Fruit fly (Drosophila melanogaster) whole organism, embryonic: ENCODE data around the gene CG1545.

Experiments
- Abd-B ChIP-seq: fragments of 200-800 bp; sonication (Bioruptor generic); optimal IDR thresholded peaks from 2 replicates; lab custom pipeline; 2018; ENCODE audit warnings: missing biosample characterization, mild to moderate bottlenecking, missing genetic modification characterization, moderate library complexity
- CG10209 ChIP-seq: fragments of 200-800 bp; sonication (Bioruptor generic); optimal IDR thresholded peaks from 3 replicates; lab custom pipeline; 2017; ENCODE audit warnings: missing biosample characterization, mild to moderate bottlenecking, missing genetic modification characterization, missing genetic modification reagents
- CG11398 ChIP-seq: fragments of 200-800 bp; sonication (Bioruptor generic); optimal IDR thresholded peaks from 2 replicates; lab custom pipeline; 2016; ENCODE audit warnings: missing biosample characterization, missing genetic modification characterization
- CG11560 ChIP-seq: fragments of 200-800 bp; sonication (Bioruptor generic); IDR thresholded peaks from 3 replicates; pipeline ENCODE4 v1.3.6; 2022; ENCODE audit warnings: missing biosample characterization, missing genetic modification characterization
- CG11696 ChIP-seq: fragments of 200-800 bp; sonication (Bioruptor generic); IDR thresholded peaks from 2 replicates; pipeline ENCODE4 v1.3.6; 2022; ENCODE audit warnings: missing biosample characterization, missing genetic modification characterization
- CG12769 ChIP-seq: fragments of 200-800 bp; sonication (Bioruptor generic); optimal IDR thresholded peaks from 2 replicates; lab custom pipeline; 2019; ENCODE audit warnings: missing biosample characterization, mild to moderate bottlenecking, missing genetic modification characterization, moderate library complexity
- CG13123 ChIP-seq: fragments of 200-800 bp; sonication (Bioruptor generic); optimal IDR thresholded peaks from 2 replicates; lab custom pipeline; 2016; ENCODE audit warnings: missing biosample characterization, missing genetic modification characterization
- CG14014 ChIP-seq: fragments of 200-800 bp; sonication (Bioruptor generic); IDR thresholded peaks from 2 replicates; pipeline ENCODE4 v1.3.6; 2022; ENCODE audit warnings: missing biosample characterization, missing genetic modification characterization
- CG14710 ChIP-seq: fragments of 200-800 bp; sonication (Bioruptor generic); optimal IDR thresholded peaks from 3 replicates; lab custom pipeline; 2019; ENCODE audit warnings: missing biosample characterization, mild to moderate bottlenecking, missing genetic modification characterization, moderate library complexity
- CG1529 ChIP-seq: fragments of 200-800 bp; sonication (Bioruptor generic); optimal IDR thresholded peaks from 3 replicates; lab custom pipeline; 2018; ENCODE audit warnings: missing biosample characterization, missing genetic modification characterization
- CG1792 ChIP-seq: fragments of 200-800 bp; sonication (Bioruptor generic); optimal IDR thresholded peaks from 2 replicates; lab custom pipeline; 2016; ENCODE audit warnings: missing biosample characterization, missing genetic modification characterization
- CG18011 ChIP-seq: fragments of 200-800 bp; sonication (Bioruptor generic); optimal IDR thresholded peaks from 2 replicates; lab custom pipeline; 2017; ENCODE audit warnings: missing biosample characterization, missing genetic modification characterization, mild to moderate bottlenecking, moderate library complexity, missing genotype
- CG3838 ChIP-seq: fragments of 200-800 bp; sonication (Bioruptor generic); optimal IDR thresholded peaks from 3 replicates; lab custom pipeline; 2016; ENCODE audit warnings: missing biosample characterization, missing genetic modification characterization
- CG4617 ChIP-seq: fragments of 200-800 bp; sonication (Bioruptor generic); optimal IDR thresholded peaks from 3 replicates; lab custom pipeline; 2016; ENCODE audit warnings: missing biosample characterization, missing genetic modification characterization, borderline replicate concordance
- CG4854 ChIP-seq: fragments of 200-800 bp; sonication (Bioruptor generic); optimal IDR thresholded peaks from 2 replicates; lab custom pipeline; 2016; ENCODE audit warnings: missing biosample characterization, missing genetic modification characterization, inconsistent platforms
- CG5180 ChIP-seq: fragments of 200-800 bp; sonication (Bioruptor generic); optimal IDR thresholded peaks from 3 replicates; lab custom pipeline; 2017; ENCODE audit warnings: missing biosample characterization, missing genetic modification characterization, mild to moderate bottlenecking, moderate library complexity, missing genetic modification reagents
- CG7271 ChIP-seq: fragments of 200-800 bp; sonication (Bioruptor generic); optimal IDR thresholded peaks from 2 replicates; lab custom pipeline; 2018; ENCODE audit warnings: missing biosample characterization, mild to moderate bottlenecking, missing genetic modification characterization, moderate library complexity
- CG8944 ChIP-seq: fragments of 200-800 bp; sonication (Bioruptor generic); optimal IDR thresholded peaks from 3 replicates; lab custom pipeline; 2016; ENCODE audit warnings: missing biosample characterization, missing genetic modification characterization
- CG9609 ChIP-seq: fragments of 200-800 bp; sonication (Bioruptor generic); optimal IDR thresholded peaks from 3 replicates; lab custom pipeline; 2016; ENCODE audit warnings: missing biosample characterization, missing genetic modification characterization
- Camta ChIP-seq: fragments of 200-800 bp; sonication (Bioruptor generic); optimal IDR thresholded peaks from 2 replicates; lab custom pipeline; 2016; ENCODE audit warnings: missing biosample characterization, missing genetic modification characterization
- Fer1 ChIP-seq: fragments of 200-800 bp; sonication (Bioruptor generic); optimal IDR thresholded peaks from 2 replicates; lab custom pipeline; 2017; ENCODE audit warnings: missing biosample characterization, mild to moderate bottlenecking, missing genetic modification characterization
- Hey ChIP-seq: fragments of 200-800 bp; sonication (Bioruptor generic); optimal IDR thresholded peaks from 3 replicates; lab custom pipeline; 2018; ENCODE audit warnings: missing biosample characterization, mild to moderate bottlenecking, missing genetic modification characterization
- HmgD ChIP-seq: fragments of 200-800 bp; sonication (Bioruptor generic); optimal IDR thresholded peaks from 3 replicates; lab custom pipeline; 2016; ENCODE audit warnings: missing biosample characterization, missing genetic modification characterization
- Hmx ChIP-seq: fragments of 200-800 bp; sonication (Bioruptor generic); optimal IDR thresholded peaks from 2 replicates; lab custom pipeline; 2016; ENCODE audit warnings: missing biosample characterization, missing genetic modification characterization
- Oaz ChIP-seq: fragments of 200-800 bp; sonication (Bioruptor generic); IDR thresholded peaks from 2 replicates; pipeline ENCODE4 v1.3.6; 2022; ENCODE audit warnings: missing biosample characterization, missing genetic modification characterization
- Rx ChIP-seq: fragments of 200-800 bp; sonication (Bioruptor generic); IDR thresholded peaks from 2 replicates; pipeline ENCODE4 v1.3.6; 2022; ENCODE audit warnings: missing biosample characterization, missing genetic modification characterization
- Six4 ChIP-seq: fragments of 200-800 bp; sonication (Bioruptor generic); optimal IDR thresholded peaks from 2 replicates; lab custom pipeline; 2016; ENCODE audit warnings: missing biosample characterization, missing genetic modification characterization
- Sox100B ChIP-seq: fragments of 200-800 bp; sonication (Bioruptor generic); optimal IDR thresholded peaks from 3 replicates; lab custom pipeline; 2018; ENCODE audit warnings: missing biosample characterization, mild to moderate bottlenecking, missing genetic modification characterization
- Sox102F ChIP-seq: fragments of 200-800 bp; sonication (Bioruptor generic); optimal IDR thresholded peaks from 2 replicates; lab custom pipeline; 2018; ENCODE audit warnings: missing biosample characterization, mild to moderate bottlenecking, missing genetic modification characterization, moderate library complexity
- Ssrp ChIP-seq: fragments of 200-800 bp; sonication (Bioruptor generic); optimal IDR thresholded peaks from 2 replicates; lab custom pipeline; 2018; ENCODE audit warnings: missing biosample characterization, mild to moderate bottlenecking, missing genetic modification characterization, moderate library complexity
- al ChIP-seq: fragments of 200-800 bp; sonication (Bioruptor generic); IDR thresholded peaks from 2 replicates; pipeline ENCODE4 v1.3.6; 2022; ENCODE audit warnings: missing biosample characterization, missing genetic modification characterization
- bigmax ChIP-seq: fragments of 200-800 bp; sonication (Bioruptor generic); optimal IDR thresholded peaks from 2 replicates; lab custom pipeline; 2018; ENCODE audit warnings: missing biosample characterization, mild to moderate bottlenecking, missing genetic modification characterization
- cwo ChIP-seq: fragments of 200-800 bp; sonication (Bioruptor generic); optimal IDR thresholded peaks from 3 replicates; lab custom pipeline; 2017; ENCODE audit warnings: missing biosample characterization, missing genetic modification characterization, mild to moderate bottlenecking, moderate library complexity, missing genetic modification reagents
- da ChIP-seq: fragments of 200-800 bp; sonication (Bioruptor generic); optimal IDR thresholded peaks from 2 replicates; lab custom pipeline; 2016; ENCODE audit warnings: missing biosample characterization, missing genetic modification characterization
- dati ChIP-seq: fragments of 200-800 bp; sonication (Bioruptor generic); IDR thresholded peaks from 2 replicates; pipeline ENCODE4 v1.3.6; 2022; ENCODE audit warnings: missing biosample characterization, missing genetic modification characterization
- dm ChIP-seq: fragments of 200-800 bp; sonication (Bioruptor generic); optimal IDR thresholded peaks from 3 replicates; lab custom pipeline; 2016; ENCODE audit warnings: missing biosample characterization, missing genetic modification characterization
- emc ChIP-seq: fragments of 200-800 bp; sonication (Bioruptor generic); optimal IDR thresholded peaks from 2 replicates; lab custom pipeline; 2016; ENCODE audit warnings: missing biosample characterization, missing genetic modification characterization
- fru ChIP-seq: fragments of >200 bp; optimal IDR thresholded peaks from 2 replicates; lab custom pipeline; 2017
- fu2 ChIP-seq: fragments of 200-800 bp; sonication (Bioruptor generic); optimal IDR thresholded peaks from 2 replicates; lab custom pipeline; 2016; ENCODE audit warnings: missing biosample characterization, missing genetic modification characterization
- gro ChIP-seq: fragments of 200-800 bp; sonication (Bioruptor generic); optimal IDR thresholded peaks from 2 replicates; lab custom pipeline; 2016; ENCODE audit warnings: missing biosample characterization, missing genetic modification characterization
- nerfin-2 ChIP-seq: fragments of 200-800 bp; sonication (Bioruptor generic); IDR thresholded peaks from 2 replicates; pipeline ENCODE4 v1.3.6; 2022; ENCODE audit warnings: missing biosample characterization, missing genetic modification characterization; ENCODE audit not compliant: partially characterized antibody
- nmo ChIP-seq: fragments of 200-800 bp; sonication (Bioruptor generic); optimal IDR thresholded peaks from 2 replicates; lab custom pipeline; 2018; ENCODE audit warnings: missing biosample characterization, mild to moderate bottlenecking, missing genetic modification characterization, moderate library complexity
- nom ChIP-seq: fragments of 200-800 bp; sonication (Bioruptor generic); optimal IDR thresholded peaks from 2 replicates; lab custom pipeline; 2017; ENCODE audit warnings: missing biosample characterization, missing genetic modification characterization, mild to moderate bottlenecking, moderate library complexity, missing genetic modification reagents
- scrt ChIP-seq: fragments of 200-800 bp; sonication (Bioruptor generic); optimal IDR thresholded peaks from 2 replicates; lab custom pipeline; 2018; ENCODE audit warnings: missing biosample characterization, mild to moderate bottlenecking, missing genetic modification characterization, moderate library complexity
- sisA ChIP-seq: fragments of 200-800 bp; sonication (Bioruptor generic); IDR thresholded peaks from 2 replicates; pipeline ENCODE4 v1.3.6; 2022; ENCODE audit warnings: missing biosample characterization, missing genetic modification characterization
- sna ChIP-seq: fragments of 200-800 bp; sonication (Bioruptor generic); IDR thresholded peaks from 2 replicates; pipeline ENCODE4 v1.3.6; 2022; ENCODE audit warnings: missing biosample characterization, missing genetic modification characterization; ENCODE audit not compliant: partially characterized antibody
- stc ChIP-seq: fragments of 200-800 bp; sonication (Bioruptor generic); IDR thresholded peaks from 2 replicates; pipeline ENCODE4 v1.3.6; 2022; ENCODE audit warnings: missing biosample characterization, missing genetic modification characterization
- tap ChIP-seq: fragments of 200-800 bp; optimal IDR thresholded peaks from 3 replicates; lab custom pipeline; 2019; ENCODE audit warnings: missing biosample characterization, mild to moderate bottlenecking, missing genetic modification characterization, moderate library complexity
- tio ChIP-seq: fragments of 200-800 bp; sonication (Bioruptor generic); optimal IDR thresholded peaks from 2 replicates; lab custom pipeline; 2017; ENCODE audit warnings: missing biosample characterization, missing genetic modification characterization, inconsistent platforms
- vfl ChIP-seq: fragments of 200-800 bp; sonication (Bioruptor generic); optimal IDR thresholded peaks from 2 replicates; lab custom pipeline; 2016; ENCODE audit warnings: missing biosample characterization, missing genetic modification characterization

Gene CG1545

DNA sequence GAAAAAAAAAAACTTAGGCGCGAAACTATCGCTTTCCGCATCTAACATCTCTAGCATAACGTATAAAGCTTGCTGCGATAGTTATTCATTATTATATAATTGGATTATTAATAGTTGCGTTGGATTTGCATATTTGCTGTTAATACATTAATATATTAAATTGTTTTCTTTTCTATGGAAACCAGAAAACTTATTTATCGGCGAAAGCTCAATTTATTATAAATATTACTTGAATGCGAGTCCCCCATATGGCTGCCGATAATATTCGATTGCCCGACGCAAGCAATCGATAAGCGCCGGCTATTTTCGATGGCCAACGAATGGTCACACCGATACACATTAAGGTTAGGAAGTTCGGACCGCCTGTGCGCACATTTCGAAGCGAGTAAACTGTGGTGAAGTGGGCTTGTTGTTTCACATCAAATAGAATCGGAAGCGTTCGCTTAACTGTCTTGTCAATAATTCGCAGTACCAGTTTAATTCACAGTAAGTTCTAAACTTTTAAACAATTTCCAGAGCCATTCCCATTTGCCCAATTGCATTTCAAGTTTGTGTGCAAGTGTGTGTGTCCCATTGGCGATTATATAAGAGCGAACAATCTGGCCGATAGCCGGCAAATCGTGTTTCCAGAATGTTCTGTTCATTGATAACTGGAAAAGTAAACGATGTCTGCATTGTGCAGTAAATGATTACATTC lies 48.9 kb upstream of the CG1545 start, which contains the start of gene Hsp60A (continued):
- TF ChIP-seq CG12769 (no peak), sisA (peak; percentile 41), tap (no peak), Camta (no peak), dati (no peak), CG11696 (no peak), CG10209 (GFP tag; lab: Kevin White, UChicago) (peak; percentile 39), bigmax (GFP tag; lab: Kevin White, UChicago) (peak; percentile 95), Hey (tag; lab: Kevin White, UChicago) (no peak), CG1792 (GFP tag; lab: Kevin White, UChicago) (no peak), Abd-B (GFP tag; lab: Kevin White, UChicago) (peak; percentile 63), Fer1 (GFP tag; lab: Kevin White, UChicago) (peak; percentile 55), CG13123 (peak; percentile 26), da (GFP tag; lab: Kevin White, UChicago) (no peak), CG4854 (peak; percentile 8), Sox102F (peak; percentile 49), Rx (GFP tag; lab: Robert Waterston, UW) (no peak), CG14710 (tag; lab: Kevin White, UChicago) (peak; percentile 75), Six4 (peak; percentile 10), gro (GFP tag; lab: Kevin White, UChicago) (no peak), sna (GFP tag; lab: Robert Waterston, UW) (peak; percentile 76; the same call in 1 of the 2 replicates), Sox100B (GFP tag; lab: Kevin White, UChicago) (no peak), fu2 (GFP tag; lab: Kevin White, UChicago) (no peak), fru (lab: Kevin White, UChicago) (no peak), stc (GFP tag; lab: Robert Waterston, UW) (no peak), CG7271 (tag; lab: Kevin White, UChicago) (no peak), CG4617 (no peak), CG8944 (GFP tag; lab: Kevin White, UChicago) (no peak), CG14014 (GFP tag; lab: Robert Waterston, UW) (0 out of 2 replicates have a peak, but pooled peaks have one; percentile 27), Oaz (no peak), nerfin-2 (GFP tag; lab: Robert Waterston, UW) (peak; percentile 78), CG5180 (no peak), CG1529 (GFP tag; lab: Kevin White, UChicago) (no peak), nmo (peak; percentile 75), Ssrp (tag; lab: Kevin White, UChicago) (peak; percentile 48), dm (GFP tag; lab: Kevin White, UChicago) (no peak), CG11398 (GFP tag; lab: Kevin White, UChicago) (no peak), vfl (GFP tag; lab: Kevin White, UChicago) (peak; percentile 41), CG11560 (tag; lab: Robert Waterston, UW) (peak; percentile 98), CG9609 (GFP tag; lab: Kevin White, UChicago) (no peak), nom (GFP tag; lab: Kevin White, UChicago) (no peak), Hmx (GFP tag; lab: Kevin White, UChicago) (no peak), CG18011 (no peak), scrt (GFP tag; lab: Kevin White, UChicago) (no peak), HmgD (GFP tag; lab: Kevin White, UChicago) (no peak), al (GFP tag; lab: Robert Waterston, UW) (peak; percentile 35; the same call in 1 of the 2 replicates), CG3838 (no peak), cwo (GFP tag; lab: Kevin White, UChicago) (no peak), tio (GFP tag; lab: Kevin White, UChicago) (no peak), emc (GFP tag; lab: Kevin White, UChicago) (no peak)
